Fruit fly (Drosophila melanogaster): ENCODE measurements around the gene OtopLa.

Gene OtopLa

dm6 chrX:5639083-5639482 lies 9.2 kb downstream of the OtopLa start (continued):
- TF ChIP-seq Doc2 (GFP tag; IDR thresholded peaks at IDR 0.05) (no peak), Six4 (GFP tag; optimal IDR thresholded peaks at IDR 0.05) (no peak), nau (GFP tag; optimal IDR thresholded peaks at IDR 0.05) (no peak), Usf (GFP tag; optimal IDR thresholded peaks at IDR 0.05) (peak; percentile 24), trh (GFP tag; optimal IDR thresholded peaks at IDR 0.05) (no peak), mirr (GFP tag; optimal IDR thresholded peaks at IDR 0.05) (no peak), Rfx (GFP tag; IDR thresholded peaks at IDR 0.05) (peak; percentile 27; the same call in 1 of the 2 replicates), nerfin-2 (GFP tag; IDR thresholded peaks at IDR 0.05; ENCODE audit: partially characterized antibody) (no peak), CG30431 (GFP tag; optimal IDR thresholded peaks at IDR 0.05) (peak; percentile 40), CG9609 (GFP tag; optimal IDR thresholded peaks at IDR 0.05) (peak; percentile 10), nerfin-1 (tag; optimal IDR thresholded peaks at IDR 0.05) (peak; percentile 45), hkb (optimal IDR thresholded peaks at IDR 0.05) (no peak), hkb (GFP tag; IDR thresholded peaks at IDR 0.05) (peak; percentile 61), Vsx1 (GFP tag; optimal IDR thresholded peaks at IDR 0.05) (no peak), ATbp (GFP tag; optimal IDR thresholded peaks at IDR 0.05) (peak; percentile 57), CG14667 (GFP tag; IDR thresholded peaks at IDR 0.05) (0 out of 2 replicates have a peak, but pooled peaks have one; percentile 10), salm (tag; optimal IDR thresholded peaks at IDR 0.05) (no peak), CG1832 (GFP tag; optimal IDR thresholded peaks at IDR 0.05) (no peak), CG31224 (GFP tag; IDR thresholded peaks at IDR 0.05) (no peak), CG10147 (GFP tag; optimal IDR thresholded peaks at IDR 0.05) (no peak), CG17328 (GFP tag; IDR thresholded peaks at IDR 0.05) (peak; percentile 70), CG5180 (GFP tag; optimal IDR thresholded peaks at IDR 0.05) (peak; percentile 9), bigmax (GFP tag; optimal IDR thresholded peaks at IDR 0.05) (no peak), CG11723 (GFP tag; optimal IDR thresholded peaks at IDR 0.05) (no peak), mam (GFP tag; optimal IDR thresholded peaks at IDR 0.05) (no peak), CG4820 (GFP tag; optimal IDR thresholded peaks at IDR 0.05) (peak; percentile 45), Hand (GFP tag; optimal IDR thresholded peaks at IDR 0.05) (no peak), otp (GFP tag; IDR thresholded peaks at IDR 0.05) (peak; percentile 60; the same call in 2 of the 3 replicates), Opbp (GFP tag; IDR thresholded peaks at IDR 0.05; ENCODE audit: partially characterized antibody) (no peak), jing (GFP tag; optimal IDR thresholded peaks at IDR 0.05) (peak; percentile 4), CG10431 (GFP tag; optimal IDR thresholded peaks at IDR 0.05) (peak; percentile 2), CG2889 (GFP tag; IDR thresholded peaks at IDR 0.05) (no peak), CG34224 (GFP tag; IDR thresholded peaks at IDR 0.05; ENCODE audit: partially characterized antibody) (no peak), klu (GFP tag; IDR thresholded peaks at IDR 0.05) (no peak), lov (optimal IDR thresholded peaks at IDR 0.05) (no peak), lov (GFP tag; IDR thresholded peaks at IDR 0.05) (peak; percentile 70; the same call in 1 of the 3 replicates), pnt (GFP tag; optimal IDR thresholded peaks at IDR 0.05) (peak; percentile 35), CG10209 (GFP tag; optimal IDR thresholded peaks at IDR 0.05) (no peak), CG1529 (GFP tag; optimal IDR thresholded peaks at IDR 0.05) (peak; percentile 45), CG7372 (GFP tag; IDR thresholded peaks at IDR 0.05) (no peak), Oli (tag; optimal IDR thresholded peaks at IDR 0.05) (peak; percentile 50), CG4424 (GFP tag; optimal IDR thresholded peaks at IDR 0.05) (peak; percentile 15), pum (GFP tag; optimal IDR thresholded peaks at IDR 0.05) (peak; percentile 48), YL-1 (GFP tag; optimal IDR thresholded peaks at IDR 0.05) (no peak), CG17802 (tag; optimal IDR thresholded peaks at IDR 0.05) (peak; percentile 13), dmrt99B (tag; optimal IDR thresholded peaks at IDR 0.05) (peak; percentile 63), slou (GFP tag; optimal IDR thresholded peaks at IDR 0.05) (no peak), aop (GFP tag; IDR thresholded peaks at IDR 0.05) (no peak), CG3847 (GFP tag; IDR thresholded peaks at IDR 0.05) (0 out of 2 replicates have a peak, but pooled peaks have one; percentile 15), CG12659 (GFP tag; optimal IDR thresholded peaks at IDR 0.05) (no peak), Awh (GFP tag; IDR thresholded peaks at IDR 0.05) (no peak)
